Fruit fly (Drosophila melanogaster) whole organism, embryonic: ENCODE data around the gene RhoGAP18B.

ENCODE experiments used
- Adf1 ChIP-seq: fragments of 200-800 bp; sonication (Bioruptor generic); IDR thresholded peaks from 2 replicates; pipeline ENCODE4 v1.3.6; 2022; ENCODE audit warnings: missing biosample characterization, missing genetic modification characterization
- Aef1 ChIP-seq: fragments of 200-800 bp; sonication (Bioruptor generic); IDR thresholded peaks from 3 replicates; pipeline ENCODE4 v1.3.6; 2022; ENCODE audit warnings: missing biosample characterization, missing genetic modification characterization
- Antp ChIP-seq: fragments of 200-800 bp; sonication (Bioruptor generic); optimal IDR thresholded peaks from 3 replicates; lab custom pipeline; 2016; ENCODE audit warnings: missing biosample characterization, missing genetic modification characterization
- CG10654 ChIP-seq: fragments of 200-800 bp; sonication (Bioruptor generic); optimal IDR thresholded peaks from 2 replicates; lab custom pipeline; 2016; ENCODE audit warnings: missing biosample characterization, missing genetic modification characterization
- CG10979 ChIP-seq: fragments of 200-800 bp; sonication (Bioruptor generic); optimal IDR thresholded peaks from 2 replicates; lab custom pipeline; 2018; ENCODE audit warnings: missing biosample characterization, mild to moderate bottlenecking, missing genetic modification characterization, moderate library complexity
- CG12104 ChIP-seq: fragments of 200-800 bp; sonication (Bioruptor generic); optimal IDR thresholded peaks from 3 replicates; lab custom pipeline; 2016; ENCODE audit warnings: missing biosample characterization, missing genetic modification characterization
- CG12769 ChIP-seq: fragments of 200-800 bp; sonication (Bioruptor generic); optimal IDR thresholded peaks from 2 replicates; lab custom pipeline; 2019; ENCODE audit warnings: missing biosample characterization, mild to moderate bottlenecking, missing genetic modification characterization, moderate library complexity
- CG13624 ChIP-seq: fragments of 200-800 bp; sonication (Bioruptor generic); optimal IDR thresholded peaks from 2 replicates; lab custom pipeline; 2016; ENCODE audit warnings: missing biosample characterization, missing genetic modification characterization
- CG17328 ChIP-seq: fragments of 200-800 bp; sonication (Bioruptor generic); IDR thresholded peaks from 2 replicates; pipeline ENCODE4 v1.3.6; 2022; ENCODE audit warnings: missing biosample characterization, missing genetic modification characterization
- CG17385 ChIP-seq: fragments of 200-800 bp; sonication (Bioruptor generic); optimal IDR thresholded peaks from 3 replicates; lab custom pipeline; 2018; ENCODE audit warnings: missing biosample characterization, mild to moderate bottlenecking, missing genetic modification characterization
- CG2129 ChIP-seq: fragments of 200-800 bp; sonication (Bioruptor generic); IDR thresholded peaks from 2 replicates; pipeline ENCODE4 v1.3.6; 2022; ENCODE audit warnings: missing biosample characterization, missing genetic modification characterization; ENCODE audit not compliant: partially characterized antibody
- CG2712 ChIP-seq: fragments of 200-800 bp; optimal IDR thresholded peaks from 3 replicates; lab custom pipeline; 2019; ENCODE audit warnings: missing biosample characterization, mild to moderate bottlenecking, missing genetic modification characterization, moderate library complexity
- CG2889 ChIP-seq: fragments of 200-800 bp; sonication (Bioruptor generic); IDR thresholded peaks from 3 replicates; pipeline ENCODE4 v1.3.6; 2022; ENCODE audit warnings: missing biosample characterization, missing genetic modification characterization
- CG30020 ChIP-seq: fragments of 200-800 bp; optimal IDR thresholded peaks from 2 replicates; lab custom pipeline; 2019; ENCODE audit warnings: missing biosample characterization, mild to moderate bottlenecking, missing genetic modification characterization, moderate library complexity
- CG31224 ChIP-seq: fragments of 200-800 bp; sonication (Bioruptor generic); IDR thresholded peaks from 2 replicates; pipeline ENCODE4 v1.3.6; 2022; ENCODE audit warnings: missing biosample characterization, missing genetic modification characterization
- CG31365 ChIP-seq: fragments of 200-800 bp; sonication (Bioruptor generic); optimal IDR thresholded peaks from 2 replicates; lab custom pipeline; 2018; ENCODE audit warnings: missing biosample characterization, mild to moderate bottlenecking, missing genetic modification characterization
- CG31441 ChIP-seq: fragments of 200-800 bp; sonication (Bioruptor generic); IDR thresholded peaks from 2 replicates; pipeline ENCODE4 v1.3.6; 2022; ENCODE audit warnings: missing biosample characterization, missing genetic modification characterization
- CG3163 ChIP-seq: fragments of 200-800 bp; sonication (Bioruptor generic); optimal IDR thresholded peaks from 3 replicates; lab custom pipeline; 2016; ENCODE audit warnings: missing biosample characterization, missing genetic modification characterization
- CG4424 ChIP-seq: fragments of 200-800 bp; sonication (Bioruptor generic); optimal IDR thresholded peaks from 3 replicates; lab custom pipeline; 2016; ENCODE audit warnings: missing biosample characterization, missing genetic modification characterization
- CG4617 ChIP-seq: fragments of 200-800 bp; sonication (Bioruptor generic); optimal IDR thresholded peaks from 3 replicates; lab custom pipeline; 2016; ENCODE audit warnings: missing biosample characterization, missing genetic modification characterization, borderline replicate concordance
- CG7556 ChIP-seq: fragments of 200-800 bp; sonication (Bioruptor generic); optimal IDR thresholded peaks from 2 replicates; lab custom pipeline; 2017; ENCODE audit warnings: missing biosample characterization, mild to moderate bottlenecking, missing genetic modification characterization
- CG9727 ChIP-seq: fragments of 200-800 bp; sonication (Bioruptor generic); optimal IDR thresholded peaks from 3 replicates; lab custom pipeline; 2017; ENCODE audit warnings: missing biosample characterization, mild to moderate bottlenecking, missing genetic modification characterization
- D19A ChIP-seq: fragments of 200-800 bp; optimal IDR thresholded peaks from 3 replicates; lab custom pipeline; 2019; ENCODE audit warnings: missing biosample characterization, mild to moderate bottlenecking, missing genetic modification characterization, moderate library complexity
- Dll ChIP-seq: fragments of 200-800 bp; sonication (Bioruptor generic); IDR thresholded peaks from 4 replicates; pipeline ENCODE4 v1.3.6; 2022; ENCODE audit warnings: missing biosample characterization, missing genetic modification characterization; ENCODE audit not compliant: partially characterized antibody
- Eip74EF ChIP-seq, 2 experiments: fragments of 200-800 bp in 1 of 2; fragments of >200 bp in 1 of 2; sonication (Bioruptor generic) in 1 of 2; optimal IDR thresholded peaks; 2 replicates each; lab custom pipeline; 2017 to 2019; ENCODE audit warnings: missing biosample characterization in 2 of 2, missing genetic modification characterization in 2 of 2, mild to moderate bottlenecking in 1 of 2, moderate library complexity in 1 of 2
- Ets65A ChIP-seq: fragments of 200-800 bp; sonication (Bioruptor generic); peaks from one replicate; lab custom pipeline; 2016; ENCODE audit warnings: missing biosample characterization, missing genetic modification characterization
- Fer3 ChIP-seq: fragments of 200-800 bp; sonication (Bioruptor generic); optimal IDR thresholded peaks from 2 replicates; lab custom pipeline; 2018; ENCODE audit warnings: missing biosample characterization, mild to moderate bottlenecking, missing genetic modification characterization, moderate library complexity
- HLH3B ChIP-seq: fragments of 200-800 bp; sonication (Bioruptor generic); IDR thresholded peaks from 2 replicates; pipeline ENCODE4 v1.3.6; 2022; ENCODE audit warnings: missing biosample characterization, missing genetic modification characterization
- Hr3 ChIP-seq: fragments of 200-800 bp; sonication (Bioruptor generic); optimal IDR thresholded peaks from 3 replicates; lab custom pipeline; 2016; ENCODE audit warnings: missing biosample characterization, missing genetic modification characterization
- Pdp1 ChIP-seq, 2 experiments: fragments of 200-800 bp; sonication (Bioruptor generic); optimal IDR thresholded peaks; 3 replicates each; lab custom pipeline; 2016; ENCODE audit warnings: missing biosample characterization in 2 of 2, missing genetic modification characterization in 2 of 2, mild to moderate bottlenecking in 1 of 2, moderate library complexity in 1 of 2
- Ptx1 ChIP-seq: fragments of 200-800 bp; sonication (Bioruptor generic); IDR thresholded peaks from 2 replicates; pipeline ENCODE4 v1.3.6; 2022; ENCODE audit warnings: missing biosample characterization, missing genetic modification characterization
- Rfx ChIP-seq: fragments of 200-800 bp; sonication (Bioruptor generic); IDR thresholded peaks from 2 replicates; pipeline ENCODE4 v1.3.6; 2022; ENCODE audit warnings: missing biosample characterization, missing genetic modification characterization
- btn ChIP-seq: fragments of 200-800 bp; sonication (Bioruptor generic); optimal IDR thresholded peaks from 2 replicates; lab custom pipeline; 2016; ENCODE audit warnings: missing biosample characterization, missing genetic modification characterization
- chinmo ChIP-seq: fragments of 200-800 bp; sonication (Bioruptor generic); IDR thresholded peaks from 4 replicates; pipeline ENCODE4 v1.3.6; 2022; ENCODE audit warnings: missing biosample characterization, missing genetic modification characterization; ENCODE audit not compliant: partially characterized antibody
- cwo ChIP-seq: fragments of 200-800 bp; sonication (Bioruptor generic); optimal IDR thresholded peaks from 3 replicates; lab custom pipeline; 2017; ENCODE audit warnings: missing biosample characterization, missing genetic modification characterization, mild to moderate bottlenecking, moderate library complexity, missing genetic modification reagents
- esg ChIP-seq: fragments of 200-800 bp; sonication (Bioruptor generic); conservative IDR thresholded peaks from 2 replicates; pipeline ENCODE4 v1.3.6; 2022; ENCODE audit warnings: missing biosample characterization, missing genetic modification characterization
- gem ChIP-seq: fragments of 200-800 bp; sonication (Bioruptor generic); optimal IDR thresholded peaks from 2 replicates; lab custom pipeline; 2019; ENCODE audit warnings: missing biosample characterization, mild to moderate bottlenecking, missing genetic modification characterization, moderate library complexity
- inv ChIP-seq: fragments of 200-800 bp; sonication (Bioruptor generic); IDR thresholded peaks from 2 replicates; pipeline ENCODE4 v1.3.6; 2022; ENCODE audit warnings: missing biosample characterization, missing genetic modification characterization; ENCODE audit not compliant: partially characterized antibody
- jing ChIP-seq: fragments of 200-800 bp; sonication (Bioruptor generic); optimal IDR thresholded peaks from 2 replicates; lab custom pipeline; 2018; ENCODE audit warnings: missing biosample characterization, mild to moderate bottlenecking, missing genetic modification characterization
- lbe ChIP-seq: fragments of 200-800 bp; sonication (Bioruptor generic); optimal IDR thresholded peaks from 2 replicates; lab custom pipeline; 2016; ENCODE audit warnings: missing biosample characterization, mild to moderate bottlenecking, missing genetic modification characterization
- lov ChIP-seq, 2 experiments: fragments of 200-800 bp in 1 of 2; fragments of >200 bp in 1 of 2; sonication (Bioruptor generic) in 1 of 2; IDR thresholded peaks in 1 of 2; optimal IDR thresholded peaks in 1 of 2; 2 replicates in 1 of 2; 3 replicates in 1 of 2; pipeline versions ENCODE4 v1.3.6 to Lab custom; 2017 to 2022; ENCODE audit warnings: missing biosample characterization in 1 of 2, missing genetic modification characterization in 1 of 2
- nmo ChIP-seq: fragments of 200-800 bp; sonication (Bioruptor generic); optimal IDR thresholded peaks from 2 replicates; lab custom pipeline; 2018; ENCODE audit warnings: missing biosample characterization, mild to moderate bottlenecking, missing genetic modification characterization, moderate library complexity
- org-1 ChIP-seq: fragments of 200-800 bp; sonication (Bioruptor generic); optimal IDR thresholded peaks from 2 replicates; lab custom pipeline; 2017; ENCODE audit warnings: missing biosample characterization, missing genetic modification characterization
- pan ChIP-seq, 4 experiments: fragments of >200 bp in 3 of 4; fragments of 200-800 bp in 1 of 4; sonication (Bioruptor generic) in 1 of 4; optimal IDR thresholded peaks in 3 of 4; IDR thresholded peaks in 1 of 4; 2 replicates each; pipeline versions ENCODE4 v1.3.6 to Lab custom; 2017 to 2022; ENCODE audit warnings: missing biosample characterization in 2 of 4, missing genetic modification characterization in 2 of 4, mixed read lengths in 1 of 4
- shn ChIP-seq: fragments of 200-800 bp; sonication (Bioruptor generic); optimal IDR thresholded peaks from 3 replicates; lab custom pipeline; 2016; ENCODE audit warnings: missing biosample characterization, missing genetic modification characterization
- slbo ChIP-seq: fragments of 200-800 bp; sonication (Bioruptor generic); IDR thresholded peaks from 2 replicates; pipeline ENCODE4 v1.3.6; 2022; ENCODE audit warnings: missing biosample characterization, missing genetic modification characterization
- stc ChIP-seq: fragments of 200-800 bp; sonication (Bioruptor generic); IDR thresholded peaks from 2 replicates; pipeline ENCODE4 v1.3.6; 2022; ENCODE audit warnings: missing biosample characterization, missing genetic modification characterization
- sug ChIP-seq: fragments of 200-800 bp; optimal IDR thresholded peaks from 2 replicates; lab custom pipeline; 2019; ENCODE audit warnings: missing biosample characterization, mild to moderate bottlenecking, missing genetic modification characterization, moderate library complexity

The RhoGAP18B gene

DNA sequence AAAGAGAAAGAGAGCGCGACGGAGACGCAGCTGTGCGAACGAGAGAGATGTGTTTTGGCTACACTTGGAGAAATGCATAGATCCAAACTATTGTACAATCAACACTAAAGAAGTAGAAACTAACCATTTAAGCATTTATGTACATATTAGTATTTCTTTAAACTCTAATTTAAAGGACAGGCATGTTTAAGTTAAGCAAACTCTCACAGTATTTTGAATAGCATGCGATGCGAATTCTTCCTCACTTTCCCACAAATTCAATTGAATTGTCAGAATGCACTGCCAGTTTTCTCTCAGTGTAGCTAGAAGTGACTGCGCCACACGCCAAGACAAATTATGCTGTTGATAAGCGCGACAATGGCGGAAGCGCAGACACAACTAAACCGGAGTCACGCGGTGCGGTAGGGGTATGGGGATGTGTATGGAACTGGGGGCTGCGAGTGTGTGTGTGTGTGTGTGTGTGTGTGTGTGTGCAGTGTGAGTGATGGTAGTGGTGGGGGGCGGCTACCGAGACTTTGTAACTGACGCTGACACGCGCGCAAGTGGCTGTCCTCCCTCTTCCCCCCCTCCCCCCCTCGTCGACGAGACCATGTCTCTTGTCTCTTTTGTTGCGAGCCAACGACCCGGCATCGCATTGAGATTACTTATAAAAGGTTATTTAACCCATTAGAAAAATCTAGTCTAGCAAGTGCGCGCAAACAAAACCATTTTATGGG lies 59.9 kb downstream of the RhoGAP18B start:
- no peak for TF ChIP-seq Dll (GFP tag; lab: Robert Waterston, UW)
- peak; percentile 9 for TF ChIP-seq D19A (tag; lab: Kevin White, UChicago)
- peak; percentile 37 for TF ChIP-seq Rfx (GFP tag; lab: Robert Waterston, UW)
- no peak for TF ChIP-seq org-1 (GFP tag; lab: Kevin White, UChicago)
- TF ChIP-seq CG3163 (GFP tag; lab: Kevin White, UChicago), result no peak
- TF ChIP-seq Ets65A (GFP tag; lab: Kevin White, UChicago), result peak; percentile 89
- TF ChIP-seq CG9727 (GFP tag; lab: Kevin White, UChicago), result peak; percentile 11
- no peak for TF ChIP-seq CG2129 (GFP tag; lab: Robert Waterston, UW)
- peak; percentile 39; the same call in 1 of the 2 replicates for TF ChIP-seq CG31441
- TF ChIP-seq inv (GFP tag; lab: Robert Waterston, UW), result no peak
- no peak for TF ChIP-seq CG31365
- TF ChIP-seq CG4424, result peak; percentile 49
- no peak for TF ChIP-seq lov (optimal IDR thresholded peaks at IDR 0.05; lab: Kevin White, UChicago)
- no peak for TF ChIP-seq lov (GFP tag; IDR thresholded peaks at IDR 0.05; lab: Robert Waterston, UW)
- peak; percentile 42; the same call in 1 of the 2 replicates for TF ChIP-seq HLH3B (GFP tag; lab: Robert Waterston, UW)
- TF ChIP-seq CG31224 (GFP tag; lab: Robert Waterston, UW), result no peak
- peak; percentile 40 for TF ChIP-seq CG10979
- no peak for TF ChIP-seq Aef1 (GFP tag; lab: Robert Waterston, UW)
- peak; percentile 39 for TF ChIP-seq CG2712 (tag; lab: Kevin White, UChicago)
- TF ChIP-seq CG7556 (GFP tag; lab: Kevin White, UChicago), result peak; percentile 57
- peak; percentile 31 for TF ChIP-seq Hr3 (GFP tag; lab: Kevin White, UChicago)
- TF ChIP-seq CG12104 (GFP tag; lab: Kevin White, UChicago), result no peak
- no peak for TF ChIP-seq Adf1 (GFP tag; lab: Robert Waterston, UW)
- TF ChIP-seq Pdp1 (GFP tag; optimal IDR thresholded peaks at IDR 0.05; lab: Kevin White, UChicago), result peak in 1 of 2 experiments; percentile 30
- no peak for TF ChIP-seq btn (GFP tag; lab: Kevin White, UChicago)
- peak; percentile 69 for TF ChIP-seq nmo (GFP tag; lab: Kevin White, UChicago)
- TF ChIP-seq CG17385 (GFP tag; lab: Kevin White, UChicago), result peak; percentile 39
- TF ChIP-seq pan (optimal IDR thresholded peaks at IDR 0.05; lab: Kevin White, UChicago), result no peak
- peak in 1 of 2 experiments; percentile 57 for TF ChIP-seq pan (GFP tag; optimal IDR thresholded peaks at IDR 0.05 in 1 of 2, IDR thresholded peaks at IDR 0.05 in 1 of 2)
- TF ChIP-seq Fer3 (tag; lab: Kevin White, UChicago), result peak; percentile 38
- TF ChIP-seq cwo (GFP tag; lab: Kevin White, UChicago), result peak; percentile 3
- TF ChIP-seq slbo (GFP tag; lab: Robert Waterston, UW), result 0 out of 2 replicates have a peak, but pooled peaks have one; percentile 27
- TF ChIP-seq CG17328, result peak; percentile 29; the same call in 1 of the 2 replicates
- TF ChIP-seq esg (GFP tag; lab: Robert Waterston, UW), result peak; percentile 52
- TF ChIP-seq jing (GFP tag; lab: Kevin White, UChicago), result peak; percentile 2
- TF ChIP-seq Eip74EF (GFP tag; optimal IDR thresholded peaks at IDR 0.05; lab: Kevin White, UChicago), result peak in 1 of 2 experiments; percentile 49
- no peak for TF ChIP-seq CG4617 (GFP tag; lab: Kevin White, UChicago)
- no peak for TF ChIP-seq Antp (GFP tag; lab: Kevin White, UChicago)
- TF ChIP-seq CG12769, result peak; percentile 38
- TF ChIP-seq Ptx1, result peak; percentile 48
- peak; percentile 32 for TF ChIP-seq CG13624
- TF ChIP-seq lbe (GFP tag; lab: Kevin White, UChicago), result no peak
- no peak for TF ChIP-seq stc
- peak; percentile 49 for TF ChIP-seq sug (tag; lab: Kevin White, UChicago)
- no peak for TF ChIP-seq CG30020 (tag; lab: Kevin White, UChicago)
- peak; percentile 17 for TF ChIP-seq shn
- no peak for TF ChIP-seq CG10654 (GFP tag; lab: Kevin White, UChicago)
- no peak for TF ChIP-seq CG2889 (GFP tag; lab: Robert Waterston, UW)
- TF ChIP-seq gem, result peak; percentile 67
- TF ChIP-seq chinmo, result no peak
